Fruit fly (Drosophila melanogaster) S2 (cell line): ENCODE data around the gene Noa36.

ENCODE experiments used
- CG8478 ChIP-seq: fragments of >200 bp; optimal IDR thresholded peaks from 2 replicates; lab custom pipeline; 2018
- CTCF ChIP-seq, 2 experiments: fragments of >200 bp; optimal IDR thresholded peaks; 2 replicates each; lab custom pipeline; 2018

DNA sequence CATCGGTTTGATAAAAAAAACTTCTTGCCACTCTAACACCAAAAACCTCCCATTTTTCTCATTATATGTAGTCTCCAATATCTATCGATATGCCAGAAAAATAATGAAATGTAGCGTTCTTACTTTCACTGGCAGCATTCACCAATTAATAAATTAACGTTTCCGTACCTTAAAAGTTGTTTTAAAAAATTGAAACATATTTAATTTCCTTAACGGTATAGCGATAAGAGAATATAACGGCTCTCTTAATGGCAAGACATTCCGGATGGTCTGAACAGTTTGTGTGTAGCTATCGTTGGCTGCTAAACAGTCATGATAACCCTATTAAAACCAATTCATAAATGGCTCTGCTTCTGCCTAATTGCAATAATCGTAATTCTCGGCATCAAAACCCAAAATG, 37.0 kb upstream of the Noa36 start, which contains the start of gene CG9988:
- no peak for TF ChIP-seq CTCF (optimal IDR thresholded peaks at IDR 0.05; lab: Kevin White, UChicago)
- TF ChIP-seq CG8478 (lab: Kevin White, UChicago), result no peak
